Worm (Caenorhabditis elegans) whole organism, late embryonic: ENCODE measurements around the gene sna-3.

Source experiments
- C08G9.2 ChIP-seq: sonication (generic microtip); optimal IDR thresholded peaks from 2 replicates; lab custom pipeline; 2016; ENCODE audit warnings: mild to moderate bottlenecking, missing genetic modification characterization, moderate library complexity, missing compliant biosample characterization
- F13H6.1 ChIP-seq: sonication (generic microtip); optimal IDR thresholded peaks from 2 replicates; lab custom pipeline; 2016; ENCODE audit warnings: missing genetic modification characterization, missing compliant biosample characterization
- K02D7.2 ChIP-seq: sonication (generic microtip); optimal IDR thresholded peaks from 2 replicates; lab custom pipeline; 2017; ENCODE audit warnings: mild to moderate bottlenecking, missing genetic modification characterization, missing compliant biosample characterization
- ahr-1 ChIP-seq: sonication (generic microtip); optimal IDR thresholded peaks from 2 replicates; lab custom pipeline; 2016; ENCODE audit warnings: missing genetic modification characterization, missing compliant biosample characterization
- ceh-14 ChIP-seq: sonication (generic microtip); optimal IDR thresholded peaks from 2 replicates; lab custom pipeline; 2016; ENCODE audit warnings: missing genotype, missing genetic modification characterization, missing compliant biosample characterization
- ceh-18 ChIP-seq: sonication (generic microtip); optimal IDR thresholded peaks from 2 replicates; lab custom pipeline; 2016; ENCODE audit warnings: missing genetic modification characterization, missing compliant biosample characterization
- ceh-19 ChIP-seq: fragments of 200-800 bp; sonication (Bioruptor generic); optimal IDR thresholded peaks from 2 replicates; lab custom pipeline; 2018; ENCODE audit warnings: mild to moderate bottlenecking, missing genetic modification characterization, missing compliant biosample characterization
- ceh-24 ChIP-seq: sonication (generic microtip); optimal IDR thresholded peaks from 2 replicates; lab custom pipeline; 2016; ENCODE audit warnings: mild to moderate bottlenecking, missing genetic modification characterization, missing compliant biosample characterization
- ceh-30 ChIP-seq: fragments of 150-350 bp; optimal IDR thresholded peaks from 2 replicates; lab custom pipeline; 2014; ENCODE audit warnings: missing biosample characterization, missing genetic modification characterization
- ceh-31 ChIP-seq: sonication (generic microtip); optimal IDR thresholded peaks from 2 replicates; lab custom pipeline; 2016; ENCODE audit warnings: missing genetic modification characterization, missing compliant biosample characterization
- ceh-34 ChIP-seq: sonication (generic microtip); optimal IDR thresholded peaks from 2 replicates; lab custom pipeline; 2016; ENCODE audit warnings: mild to moderate bottlenecking, missing genetic modification characterization, missing compliant biosample characterization
- ceh-45 ChIP-seq: fragments of 200-800 bp; sonication (Bioruptor generic); IDR thresholded peaks from 2 replicates; pipeline ENCODE4 v1.3.6; 2022; ENCODE audit warnings: missing genetic modification reagents, missing genetic modification characterization, missing compliant biosample characterization
- ceh-9 ChIP-seq: sonication (generic microtip); optimal IDR thresholded peaks from 2 replicates; lab custom pipeline; 2016; ENCODE audit warnings: mild to moderate bottlenecking, missing genetic modification characterization, inconsistent platforms, missing compliant biosample characterization
- che-1 ChIP-seq: sonication (generic microtip); optimal IDR thresholded peaks from 2 replicates; lab custom pipeline; 2016; ENCODE audit warnings: mild to moderate bottlenecking, missing genetic modification characterization, missing compliant biosample characterization
- dmd-4 ChIP-seq: sonication (generic microtip); optimal IDR thresholded peaks from 2 replicates; lab custom pipeline; 2016; ENCODE audit warnings: borderline replicate concordance, missing genetic modification characterization, missing compliant biosample characterization
- elt-2 ChIP-seq: sonication (generic microtip); optimal IDR thresholded peaks from 2 replicates; lab custom pipeline; 2016; ENCODE audit warnings: missing genetic modification reagents, missing genetic modification characterization, missing compliant biosample characterization
- ets-4 ChIP-seq: sonication (generic microtip); optimal IDR thresholded peaks from 2 replicates; lab custom pipeline; 2016; ENCODE audit warnings: missing genetic modification characterization, missing compliant biosample characterization
- eyg-1 ChIP-seq: sonication (generic microtip); optimal IDR thresholded peaks from 2 replicates; lab custom pipeline; 2016; ENCODE audit warnings: missing genotype, missing genetic modification characterization, missing compliant biosample characterization
- fax-1 ChIP-seq: sonication (generic microtip); optimal IDR thresholded peaks from 2 replicates; lab custom pipeline; 2016; ENCODE audit warnings: missing genotype, missing genetic modification characterization, missing compliant biosample characterization
- fkh-6 ChIP-seq: sonication (generic microtip); optimal IDR thresholded peaks from 2 replicates; lab custom pipeline; 2016; ENCODE audit warnings: missing genetic modification characterization, missing compliant biosample characterization
- hlh-13 ChIP-seq: fragments of 200-800 bp; sonication (Bioruptor generic); optimal IDR thresholded peaks from 2 replicates; lab custom pipeline; 2018; ENCODE audit warnings: mild to moderate bottlenecking, missing genetic modification characterization, missing compliant biosample characterization
- hlh-15 ChIP-seq: sonication (generic microtip); optimal IDR thresholded peaks from 2 replicates; lab custom pipeline; 2016; ENCODE audit warnings: missing genetic modification characterization, missing compliant biosample characterization
- hlh-6 ChIP-seq: sonication (generic microtip); optimal IDR thresholded peaks from 2 replicates; lab custom pipeline; 2016; ENCODE audit warnings: missing genotype, missing genetic modification characterization, missing compliant biosample characterization
- lim-6 ChIP-seq: sonication (generic microtip); optimal IDR thresholded peaks from 2 replicates; lab custom pipeline; 2016; ENCODE audit warnings: missing genetic modification characterization, missing compliant biosample characterization
- lin-11 ChIP-seq: fragments of 200-800 bp; sonication (Bioruptor generic); optimal IDR thresholded peaks from 2 replicates; lab custom pipeline; 2018; ENCODE audit warnings: mild to moderate bottlenecking, missing genetic modification characterization, missing compliant biosample characterization
- madf-2 ChIP-seq: sonication (generic microtip); optimal IDR thresholded peaks from 2 replicates; lab custom pipeline; 2017; ENCODE audit warnings: missing genetic modification characterization, missing compliant biosample characterization
- mec-3 ChIP-seq: sonication (generic microtip); optimal IDR thresholded peaks from 2 replicates; lab custom pipeline; 2016; ENCODE audit warnings: borderline replicate concordance, missing genetic modification characterization, missing compliant biosample characterization
- nfya-1 ChIP-seq: sonication (generic microtip); optimal IDR thresholded peaks from 2 replicates; lab custom pipeline; 2017; ENCODE audit warnings: missing genetic modification characterization, mild to moderate bottlenecking, missing compliant biosample characterization, antibody characterized with exemption, moderate library complexity
- npax-4 ChIP-seq: sonication (generic microtip); optimal IDR thresholded peaks from 2 replicates; lab custom pipeline; 2016; ENCODE audit warnings: missing genetic modification characterization, missing compliant biosample characterization
- odd-2 ChIP-seq: sonication (generic microtip); optimal IDR thresholded peaks from 2 replicates; lab custom pipeline; 2017; ENCODE audit warnings: antibody characterized with exemption, mild to moderate bottlenecking, missing genetic modification characterization, missing compliant biosample characterization
- pha-4 ChIP-seq: fragments of 150-350 bp; optimal IDR thresholded peaks from 2 replicates; lab custom pipeline; 2018; ENCODE audit warnings: missing biosample characterization, missing genetic modification reagents, missing genetic modification characterization
- pros-1 ChIP-seq: fragments of 150-350 bp; optimal IDR thresholded peaks from 2 replicates; lab custom pipeline; 2014; ENCODE audit warnings: missing biosample characterization, missing genetic modification reagents, missing genetic modification characterization
- sox-2 ChIP-seq: fragments of 200-800 bp; sonication (Bioruptor generic); IDR thresholded peaks from 2 replicates; pipeline ENCODE4 v1.3.6; 2022; ENCODE audit warnings: missing genetic modification reagents, missing genetic modification characterization, missing compliant biosample characterization
- sox-4 ChIP-seq: sonication (generic microtip); optimal IDR thresholded peaks from 2 replicates; lab custom pipeline; 2017; ENCODE audit warnings: mild to moderate bottlenecking, missing genetic modification characterization, inconsistent platforms, missing compliant biosample characterization
- syd-9 ChIP-seq: sonication (generic microtip); optimal IDR thresholded peaks from 2 replicates; lab custom pipeline; 2016; ENCODE audit warnings: mild to moderate bottlenecking, missing genetic modification characterization, moderate library complexity, missing compliant biosample characterization
- tbx-2 ChIP-seq: sonication (generic microtip); optimal IDR thresholded peaks from 2 replicates; lab custom pipeline; 2016; ENCODE audit warnings: missing genetic modification characterization, missing compliant biosample characterization
- ttx-3 ChIP-seq: sonication (generic microtip); optimal IDR thresholded peaks from 2 replicates; lab custom pipeline; 2016; ENCODE audit warnings: missing genetic modification reagents, missing genetic modification characterization, missing compliant biosample characterization
- unc-3 ChIP-seq, 2 experiments: fragments of 200-800 bp in 1 of 2; sonication (Bioruptor generic) in 1 of 2; sonication (generic microtip) in 1 of 2; conservative IDR thresholded peaks in 1 of 2; optimal IDR thresholded peaks in 1 of 2; 2 replicates each; pipeline versions ENCODE4 v1.3.6 to Lab custom; 2016 to 2022; ENCODE audit warnings: missing compliant biosample characterization in 2 of 2, missing genetic modification characterization in 2 of 2, missing genetic modification reagents in 1 of 2
- unc-42 ChIP-seq: sonication (generic microtip); optimal IDR thresholded peaks from 2 replicates; lab custom pipeline; 2016; ENCODE audit warnings: missing genotype, missing genetic modification characterization, missing compliant biosample characterization
- unc-55 ChIP-seq: sonication (generic microtip); optimal IDR thresholded peaks from 2 replicates; lab custom pipeline; 2017; ENCODE audit warnings: missing biosample characterization, missing genetic modification reagents, missing genetic modification characterization
- zip-5 ChIP-seq: sonication (generic microtip); optimal IDR thresholded peaks from 2 replicates; lab custom pipeline; 2016; ENCODE audit warnings: missing genetic modification characterization, missing compliant biosample characterization
- ztf-16 ChIP-seq: sonication (generic microtip); optimal IDR thresholded peaks from 2 replicates; lab custom pipeline; 2017; ENCODE audit warnings: missing genetic modification characterization, missing compliant biosample characterization

sna-3 gene

DNA sequence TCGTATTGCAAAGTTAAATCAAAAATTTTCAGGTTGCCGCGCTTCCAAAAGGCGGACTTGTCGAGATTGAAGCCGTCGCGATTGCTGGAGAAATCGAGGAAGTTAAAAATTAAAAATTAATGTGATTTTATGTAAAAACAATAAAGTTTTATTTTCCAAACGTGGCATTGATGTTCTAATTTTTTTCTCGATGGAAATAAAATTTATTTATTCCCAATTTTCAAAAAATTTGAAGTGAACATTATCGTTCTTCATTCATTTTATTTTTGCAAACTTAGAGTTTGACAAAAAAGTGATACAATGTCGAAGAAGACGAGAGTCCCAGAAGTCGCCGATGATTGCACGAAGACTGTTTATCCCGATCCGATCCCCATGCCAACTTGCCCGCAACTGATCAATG lies 3.0 kb upstream of the sna-3 start, which contains the start of gene C23G10.1:
Gene C23G10.1, plus strand, starts transcription at position 301 of the 400 bp plus-strand sequence.
- TF ChIP-seq mec-3 (no peak), nfya-1 (no peak), ceh-24 (tag; lab: Kevin White, UChicago) (no peak), ahr-1 (tag; lab: Kevin White, UChicago) (no peak), pha-4 (no peak), zip-5 (tag; lab: Kevin White, UChicago) (no peak), pros-1 (no peak), ttx-3 (no peak), dmd-4 (no peak), elt-2 (tag; lab: Kevin White, UChicago) (no peak), ceh-9 (tag; lab: Kevin White, UChicago) (no peak), npax-4 (no peak), C08G9.2 (no peak), fax-1 (tag; lab: Kevin White, UChicago) (no peak), sox-4 (tag; lab: Kevin White, UChicago) (no peak), ceh-31 (tag; lab: Kevin White, UChicago) (no peak), che-1 (tag; lab: Kevin White, UChicago) (no peak), ceh-34 (tag; lab: Kevin White, UChicago) (no peak), madf-2 (tag; lab: Kevin White, UChicago) (no peak), ceh-45 (GFP tag; lab: Robert Waterston, UW) (no peak)

DNA sequence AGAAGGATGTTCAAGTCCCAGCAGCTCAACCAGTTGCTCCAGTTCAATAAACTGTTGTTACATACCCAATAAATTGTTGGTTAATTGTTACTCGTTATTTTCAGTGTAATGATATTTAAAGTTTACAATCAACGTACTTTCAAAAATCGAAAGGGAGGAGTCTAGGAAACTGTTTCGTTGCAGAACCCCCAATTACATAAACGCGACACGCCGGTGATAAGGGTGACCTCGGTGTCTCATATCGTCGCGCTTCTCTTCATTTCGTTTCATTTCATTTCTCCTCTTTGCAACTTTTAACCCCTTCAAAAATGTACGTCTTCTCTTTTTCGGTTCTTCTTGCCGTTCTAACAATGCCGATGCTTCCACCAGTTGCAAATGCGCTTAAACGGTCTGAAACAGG lies 1.9 kb upstream of the sna-3 start, which contains the start of gene C23G10.2:
Gene C23G10.2, plus strand, starts transcription at position 184 of the 400 bp plus-strand sequence.
- TF ChIP-seq lim-6 (tag; lab: Kevin White, UChicago) (no peak), ceh-30 (tag; lab: Kevin White, UChicago) (no peak), odd-2 (tag; lab: Kevin White, UChicago) (no peak), pros-1 (no peak)

DNA sequence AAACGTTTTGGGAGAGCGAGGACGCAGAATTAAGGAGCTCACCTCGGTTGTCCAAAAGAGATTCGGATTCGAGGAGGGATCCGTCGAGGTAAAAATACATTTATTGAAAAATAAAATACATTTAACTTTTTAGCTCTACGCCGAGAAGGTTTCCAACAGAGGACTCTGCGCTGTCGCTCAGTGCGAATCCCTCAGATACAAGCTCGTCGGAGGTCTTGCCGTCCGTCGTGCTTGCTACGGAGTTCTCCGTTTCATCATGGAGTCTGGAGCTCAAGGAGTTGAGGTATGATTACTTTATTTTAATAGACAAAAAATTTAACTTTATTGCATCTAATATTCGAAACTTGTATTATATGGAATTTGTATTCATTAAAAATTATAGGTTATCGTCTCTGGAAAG lies 1.0 kb upstream of the sna-3 start:
- TF ChIP-seq sox-4 (tag; lab: Kevin White, UChicago) (no peak), lim-6 (tag; lab: Kevin White, UChicago) (no peak), hlh-15 (no peak), unc-55 (GFP tag; lab: Kevin White, UChicago) (no peak), F13H6.1 (tag; lab: Kevin White, UChicago) (no peak), K02D7.2 (tag; lab: Kevin White, UChicago) (no peak), ceh-30 (tag; lab: Kevin White, UChicago) (no peak), tbx-2 (tag; lab: Kevin White, UChicago) (no peak), fkh-6 (no peak), ceh-34 (tag; lab: Kevin White, UChicago) (no peak), syd-9 (tag; lab: Kevin White, UChicago) (no peak), ceh-45 (GFP tag; lab: Robert Waterston, UW) (no peak), ztf-16 (tag; lab: Kevin White, UChicago) (no peak), eyg-1 (tag; lab: Kevin White, UChicago) (no peak), ttx-3 (no peak)

DNA sequence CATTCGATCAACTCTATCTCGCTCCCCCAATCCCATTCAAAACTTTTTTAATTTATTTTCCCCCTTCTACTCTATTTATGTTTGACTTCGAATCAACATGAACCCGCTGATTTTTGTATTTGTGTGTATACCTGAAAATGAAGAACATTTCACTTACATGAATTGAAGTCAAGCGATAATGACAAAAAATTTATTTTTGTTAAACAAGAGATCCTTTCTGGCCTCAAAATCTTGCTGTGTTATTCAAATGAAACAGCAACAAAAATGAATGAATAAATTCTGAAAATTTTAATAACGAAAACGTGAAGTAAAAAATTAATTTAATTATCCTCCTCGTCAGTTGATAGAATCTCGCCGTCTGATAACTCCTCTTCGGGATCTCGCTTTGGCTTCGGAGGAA lies 3.6 kb downstream of the sna-3 start:
- no peak for TF ChIP-seq ets-4 (tag; lab: Kevin White, UChicago)
- TF ChIP-seq unc-3 (GFP tag; conservative IDR thresholded peaks at IDR 0.05; lab: Robert Waterston, UW) = no peak
- no peak for TF ChIP-seq unc-3 (tag; optimal IDR thresholded peaks at IDR 0.05; lab: Kevin White, UChicago)
- TF ChIP-seq hlh-13 (GFP tag; lab: Kevin White, UChicago) = no peak
- TF ChIP-seq ceh-19 = no peak
- TF ChIP-seq lin-11 (tag; lab: Kevin White, UChicago) = no peak
- no peak for TF ChIP-seq syd-9 (tag; lab: Kevin White, UChicago)
- no peak for TF ChIP-seq sox-2 (GFP tag; lab: Robert Waterston, UW)
- no peak for TF ChIP-seq elt-2 (tag; lab: Kevin White, UChicago)
- no peak for TF ChIP-seq ceh-14
- no peak for TF ChIP-seq unc-42
- TF ChIP-seq mec-3 = no peak
- no peak for TF ChIP-seq ceh-18 (tag; lab: Kevin White, UChicago)
- TF ChIP-seq fkh-6 = no peak
- TF ChIP-seq hlh-6 (tag; lab: Kevin White, UChicago) = no peak
